Fruit fly (Drosophila melanogaster): ENCODE data around the gene AdamTS-B.
A peak's percentile ranks its signal among the peaks of the same experiment; 100 is the strongest.

The AdamTS-B gene

DNA sequence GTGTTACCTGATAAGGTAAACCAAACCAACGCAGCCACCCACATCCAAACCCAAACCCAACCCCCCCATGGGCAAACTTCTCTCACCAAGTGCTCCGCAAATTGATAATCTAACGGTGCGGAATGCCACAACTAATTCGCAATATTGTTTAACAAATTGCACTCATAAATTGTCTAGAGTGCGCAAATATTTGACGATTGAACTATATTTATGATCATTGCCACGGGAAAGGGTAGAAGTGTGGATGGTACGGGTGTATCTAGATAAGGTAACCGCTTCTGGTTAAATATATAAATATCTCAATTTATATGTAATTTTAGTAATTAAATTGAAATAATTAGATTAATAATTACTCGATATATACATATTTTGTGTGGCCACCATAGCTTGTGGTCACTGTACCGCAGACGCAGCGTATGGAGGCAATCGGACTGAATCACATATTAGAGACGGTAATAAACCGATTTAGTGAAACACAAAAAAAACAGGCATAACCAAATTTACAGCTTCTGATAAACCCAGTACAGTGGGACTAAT is 20.2 kb downstream of the AdamTS-B start (continued):
- no peak for TF ChIP-seq inv (GFP tag; IDR thresholded peaks at IDR 0.05; ENCODE audit: partially characterized antibody)
- no peak for TF ChIP-seq CG16779 (GFP tag; IDR thresholded peaks at IDR 0.05)
- TF ChIP-seq CG31224 (GFP tag; IDR thresholded peaks at IDR 0.05): peak; percentile 64
- no peak for TF ChIP-seq D (optimal IDR thresholded peaks at IDR 0.05)
- no peak for TF ChIP-seq D (GFP tag; optimal IDR thresholded peaks at IDR 0.05)
- no peak for TF ChIP-seq CG6791 (GFP tag; IDR thresholded peaks at IDR 0.05; ENCODE audit: partially characterized antibody)
- TF ChIP-seq Sox100B (GFP tag; optimal IDR thresholded peaks at IDR 0.05): no peak
- no peak for TF ChIP-seq CG7271 (tag; optimal IDR thresholded peaks at IDR 0.05)
- no peak for TF ChIP-seq fu2 (GFP tag; optimal IDR thresholded peaks at IDR 0.05)
- TF ChIP-seq CG13624 (GFP tag; optimal IDR thresholded peaks at IDR 0.05): no peak
- TF ChIP-seq Hsf (GFP tag; optimal IDR thresholded peaks at IDR 0.05): no peak
- TF ChIP-seq CG9797 (GFP tag; optimal IDR thresholded peaks at IDR 0.05): no peak
- TF ChIP-seq CG8359 (GFP tag; optimal IDR thresholded peaks at IDR 0.05; ENCODE audit: borderline replicate concordance): no peak
- peak; percentile 35 for TF ChIP-seq CG13775 (GFP tag; optimal IDR thresholded peaks at IDR 0.05)
- TF ChIP-seq klu (GFP tag; IDR thresholded peaks at IDR 0.05): no peak
- no peak for TF ChIP-seq CG11398 (GFP tag; optimal IDR thresholded peaks at IDR 0.05)
- peak; percentile 51; the same call in 1 of the 2 replicates for TF ChIP-seq gsb (GFP tag; IDR thresholded peaks at IDR 0.05)
- TF ChIP-seq CG11723 (GFP tag; optimal IDR thresholded peaks at IDR 0.05): no peak
- peak; percentile 58 for TF ChIP-seq ind (GFP tag; optimal IDR thresholded peaks at IDR 0.05)
- no peak for TF ChIP-seq CG13287 (GFP tag; IDR thresholded peaks at IDR 0.05; ENCODE audit: partially characterized antibody)
- no peak for TF ChIP-seq dm (GFP tag; optimal IDR thresholded peaks at IDR 0.05)
- TF ChIP-seq Pdp1 (GFP tag; optimal IDR thresholded peaks at IDR 0.05): peak in 1 of 2 experiments; percentile 5
- TF ChIP-seq tll (GFP tag; optimal IDR thresholded peaks at IDR 0.05): no peak
- no peak for TF ChIP-seq wek (GFP tag; optimal IDR thresholded peaks at IDR 0.05)
- TF ChIP-seq chif (GFP tag; optimal IDR thresholded peaks at IDR 0.05): no peak
- peak; percentile 23 for TF ChIP-seq CG12104 (GFP tag; optimal IDR thresholded peaks at IDR 0.05)
- 0 out of 3 replicates have a peak, but pooled peaks have one; percentile 22 for TF ChIP-seq CG17361 (GFP tag; IDR thresholded peaks at IDR 0.05)
- TF ChIP-seq Bteb2 (GFP tag; optimal IDR thresholded peaks at IDR 0.05): no peak
- TF ChIP-seq CHES-1-like (GFP tag; optimal IDR thresholded peaks at IDR 0.05): no peak
- TF ChIP-seq pum (GFP tag; optimal IDR thresholded peaks at IDR 0.05): no peak
- no peak for TF ChIP-seq ab (GFP tag; optimal IDR thresholded peaks at IDR 0.05)
- TF ChIP-seq CG6175 (GFP tag; IDR thresholded peaks at IDR 0.05): peak; percentile 64; the same call in 2 of the 3 replicates
- no peak for TF ChIP-seq bigmax (GFP tag; optimal IDR thresholded peaks at IDR 0.05)
- peak; percentile 23 for TF ChIP-seq CG18764 (GFP tag; optimal IDR thresholded peaks at IDR 0.05)
- no peak for TF ChIP-seq sim (GFP tag; IDR thresholded peaks at IDR 0.05)
- no peak for TF ChIP-seq tup (GFP tag; optimal IDR thresholded peaks at IDR 0.05)
- peak; percentile 4 for TF ChIP-seq CG1603 (tag; optimal IDR thresholded peaks at IDR 0.05)
- TF ChIP-seq CG10431 (GFP tag; optimal IDR thresholded peaks at IDR 0.05): no peak
- no peak for TF ChIP-seq CG6654 (GFP tag; optimal IDR thresholded peaks at IDR 0.05)
- TF ChIP-seq p53 (GFP tag; optimal IDR thresholded peaks at IDR 0.05): no peak
- no peak for TF ChIP-seq NC2β (GFP tag; optimal IDR thresholded peaks at IDR 0.05)
- no peak for TF ChIP-seq CG16863 (GFP tag; optimal IDR thresholded peaks at IDR 0.05)
- peak; percentile 1 for TF ChIP-seq Max (GFP tag; optimal IDR thresholded peaks at IDR 0.05)
- peak; percentile 58; the same call in 2 of the 3 replicates for TF ChIP-seq Aef1 (GFP tag; IDR thresholded peaks at IDR 0.05)
- peak; percentile 91 for TF ChIP-seq grau (tag; optimal IDR thresholded peaks at IDR 0.05)
- TF ChIP-seq CG8924 (tag; optimal IDR thresholded peaks at IDR 0.05): peak; percentile 69
- no peak for TF ChIP-seq Atf3 (GFP tag; optimal IDR thresholded peaks at IDR 0.05)
- peak; percentile 12 for TF ChIP-seq kah (GFP tag; optimal IDR thresholded peaks at IDR 0.05)
- TF ChIP-seq Xbp1 (GFP tag; optimal IDR thresholded peaks at IDR 0.05): peak; percentile 43
- TF ChIP-seq CG32532 (GFP tag; IDR thresholded peaks at IDR 0.05): peak; percentile 90
- TF ChIP-seq Gsc (GFP tag; IDR thresholded peaks at IDR 0.05): no peak
